Worm (Caenorhabditis elegans): ENCODE measurements around the gene F25E5.9.

F25E5.9 gene

DNA sequence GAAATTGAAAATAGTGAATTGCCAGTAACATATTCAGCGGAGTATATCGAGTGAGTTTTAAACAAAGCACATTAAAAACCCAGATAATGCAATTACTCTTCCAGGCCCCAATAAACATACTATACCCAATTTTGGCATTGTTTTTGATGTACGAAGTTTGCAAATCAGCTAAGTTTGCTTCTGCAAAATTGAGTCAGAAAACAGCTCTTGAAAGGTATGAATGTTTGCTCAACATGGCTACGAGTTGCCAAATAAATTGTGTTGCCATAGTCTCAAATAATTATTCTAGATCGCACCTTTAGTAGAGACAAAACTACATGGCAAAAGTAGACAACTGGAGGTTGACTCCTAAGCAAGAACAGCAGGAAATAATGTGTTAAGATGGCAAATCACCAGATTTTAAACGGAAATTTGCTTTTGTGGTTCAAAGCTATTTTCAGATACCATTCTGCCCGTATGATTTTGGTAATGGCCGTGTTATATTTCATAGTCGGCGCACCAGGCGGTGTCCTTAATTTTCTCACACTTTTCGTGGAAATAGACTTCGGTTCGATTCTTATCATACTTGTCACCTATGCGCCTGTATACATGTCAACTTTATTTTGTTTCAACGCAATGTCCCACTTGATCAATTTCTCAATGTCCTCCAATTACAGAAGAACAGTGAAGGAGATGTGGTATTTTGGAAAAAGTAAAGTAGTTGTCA is 5.1 kb downstream of the F25E5.9 start (continued):
- TF ChIP-seq F57A8.1 (GFP tag; optimal IDR thresholded peaks at IDR 0.05) (no peak), attf-6 (GFP tag; IDR thresholded peaks at IDR 0.05) (no peak), akir-1 (GFP tag; optimal IDR thresholded peaks at IDR 0.05) (no peak), T26A5.8 (tag; optimal IDR thresholded peaks at IDR 0.05) (no peak), F49E8.2 (tag; optimal IDR thresholded peaks at IDR 0.05; ENCODE audit: insufficient read depth) (no peak), hlh-26 (GFP tag; conservative IDR thresholded peaks at IDR 0.05) (no peak), snpc-1.1 (tag; optimal IDR thresholded peaks at IDR 0.05; ENCODE audit: insufficient read depth) (no peak), Y67H2A.10 (GFP tag; conservative IDR thresholded peaks at IDR 0.05) (no peak), ceh-58 (GFP tag; IDR thresholded peaks at IDR 0.05) (no peak), nhr-179 (tag; optimal IDR thresholded peaks at IDR 0.05) (no peak), ztf-25 (GFP tag; IDR thresholded peaks at IDR 0.05) (no peak), nfyb-1 (GFP tag; IDR thresholded peaks at IDR 0.05) (peak; percentile 79), rcor-1 (GFP tag; IDR thresholded peaks at IDR 0.05) (no peak), let-526 (GFP tag; IDR thresholded peaks at IDR 0.05) (no peak), gei-17 (GFP tag; optimal IDR thresholded peaks at IDR 0.05) (no peak), efl-1 (GFP tag; optimal IDR thresholded peaks at IDR 0.05) (no peak), F55B11.4 (tag; optimal IDR thresholded peaks at IDR 0.05; ENCODE audit: borderline replicate concordance, insufficient read depth) (no peak), nfya-1 (tag; optimal IDR thresholded peaks at IDR 0.05; ENCODE audit: borderline replicate concordance, insufficient read depth) (no peak), ztf-22 (GFP tag; optimal IDR thresholded peaks at IDR 0.05) (peak; percentile 63), ekl-4 (GFP tag; IDR thresholded peaks at IDR 0.05) (0 out of 2 replicates have a peak, but pooled peaks have one; percentile 8), lin-54 (GFP tag; optimal IDR thresholded peaks at IDR 0.05) (no peak), ceh-100 (GFP tag; IDR thresholded peaks at IDR 0.05) (no peak), egl-44 (GFP tag; IDR thresholded peaks at IDR 0.05) (peak; percentile 44; the same call in 1 of the 2 replicates), F39B2.1 (GFP tag; IDR thresholded peaks at IDR 0.05) (no peak), hlh-12 (tag; optimal IDR thresholded peaks at IDR 0.05) (no peak), zfh-2 (GFP tag; conservative IDR thresholded peaks at IDR 0.05) (no peak), tlf-1 (GFP tag; optimal IDR thresholded peaks at IDR 0.05) (peak; percentile 53), attf-5 (GFP tag; optimal IDR thresholded peaks at IDR 0.05) (peak; percentile 50), unc-130 (GFP tag; optimal IDR thresholded peaks at IDR 0.05) (no peak), nhr-27 (tag; optimal IDR thresholded peaks at IDR 0.05) (peak; percentile 33), sea-2 (GFP tag; IDR thresholded peaks at IDR 0.05) (no peak), lsl-1 (GFP tag; optimal IDR thresholded peaks at IDR 0.05) (no peak), let-607 (tag; optimal IDR thresholded peaks at IDR 0.05) (peak in 1 of 2 experiments; percentile 42), tbx-9 (tag; optimal IDR thresholded peaks at IDR 0.05; ENCODE audit: borderline replicate concordance) (peak; percentile 81), repo-1 (tag; optimal IDR thresholded peaks at IDR 0.05) (peak; percentile 78), aptf-2 (GFP tag; conservative IDR thresholded peaks at IDR 0.05) (no peak), ccch-3 (GFP tag; optimal IDR thresholded peaks at IDR 0.05) (no peak), him-1 (tag; optimal IDR thresholded peaks at IDR 0.05) (no peak), lin-26 (GFP tag; IDR thresholded peaks at IDR 0.05) (no peak; the same call in 1 of the 2 replicates), lin-35 (GFP tag; optimal IDR thresholded peaks at IDR 0.05) (peak in 1 of 3 experiments; percentile 29), hsf-1 (GFP tag; IDR thresholded peaks at IDR 0.05) (no peak)

Measured in whole organism, young adult.